Worm (Caenorhabditis elegans) whole organism, L2 larva: ENCODE results near the gene srh-28.

ENCODE experiments used
- egl-27 ChIP-seq: sonication (generic microtip); optimal IDR thresholded peaks from 3 replicates; lab custom pipeline; 2017; ENCODE audit warnings: missing biosample characterization, missing genetic modification reagents, missing genetic modification characterization
- nhr-10 ChIP-seq: sonication (generic microtip); optimal IDR thresholded peaks from 2 replicates; lab custom pipeline; 2017; ENCODE audit warnings: missing biosample characterization, missing genetic modification characterization
- unc-39 ChIP-seq: fragments of 150-350 bp; optimal IDR thresholded peaks from 2 replicates; lab custom pipeline; 2014; ENCODE audit warnings: missing biosample characterization, missing genetic modification characterization

DNA sequence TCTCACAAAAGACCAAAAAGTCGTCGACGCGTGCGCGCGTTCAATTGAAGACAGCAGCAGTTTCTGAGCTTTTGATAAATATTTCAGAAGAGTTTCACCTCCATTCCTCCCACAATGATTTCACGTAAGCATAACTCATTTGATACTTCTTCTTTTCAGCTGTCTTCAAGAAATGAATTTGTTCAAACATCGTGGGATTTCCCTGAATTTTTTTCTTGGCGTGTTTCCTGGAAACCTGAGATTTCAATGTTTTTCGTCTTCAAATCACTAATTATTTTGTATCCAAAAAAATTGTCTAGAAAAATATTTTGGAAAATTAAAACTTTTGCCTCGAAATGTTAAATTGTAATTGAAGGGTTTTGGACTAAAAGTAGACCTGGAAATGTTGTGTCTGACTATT lies 2.8 kb upstream of the srh-28 start:
- TF ChIP-seq unc-39 (no peak), nhr-10 (tag; lab: Kevin White, UChicago) (no peak), egl-27 (tag; lab: Kevin White, UChicago) (no peak)
